Worm (Caenorhabditis elegans): ENCODE measurements around the gene nhr-182.
"Not testable (repeated sequence)": the region's sequence is repeated elsewhere in the genome, so short reads cannot be mapped to it uniquely, and the experiment has no call there.

Gene nhr-182

ce11 chrV:2255191-2255590 lies 4.5 kb downstream of the nhr-182 start, which contains the start of gene F41B5.1:
TSS of gene F41B5.1 (plus strand) at chrV:2255533.
- not testable (repeated sequence) for TF ChIP-seq klf-2 (GFP tag; conservative IDR thresholded peaks at IDR 0.05); ztf-23 (GFP tag; IDR thresholded peaks at IDR 0.05); flt-1 (GFP tag; IDR thresholded peaks at IDR 0.05)

ce11 chrV:2254553-2255124 lies 5.1 kb downstream of the nhr-182 start, which contains the start of gene str-253:
TSS of gene str-253 (minus strand) at chrV:2254603.
- no peak for TF ChIP-seq klf-2 (GFP tag; conservative IDR thresholded peaks at IDR 0.05)
- TF ChIP-seq ref-1 (GFP tag; conservative IDR thresholded peaks at IDR 0.05) = no peak
- TF ChIP-seq cog-1 (tag; optimal IDR thresholded peaks at IDR 0.05) = no peak
- TF ChIP-seq tab-1 (GFP tag; IDR thresholded peaks at IDR 0.05) = no peak
- no peak for TF ChIP-seq med-1 (GFP tag; optimal IDR thresholded peaks at IDR 0.05; ENCODE audit: insufficient read depth)
- TF ChIP-seq flt-1 (GFP tag; IDR thresholded peaks at IDR 0.05) = no peak
- no peak for TF ChIP-seq T22C8.4 (GFP tag; IDR thresholded peaks at IDR 0.05)
- no peak for TF ChIP-seq ztf-29 (GFP tag; IDR thresholded peaks at IDR 0.05)

- TF ChIP-seq med-1 (GFP tag; optimal IDR thresholded peaks at IDR 0.05; ENCODE audit: insufficient read depth) (no peak), ztf-23 (GFP tag; IDR thresholded peaks at IDR 0.05) (no peak), ref-1 (GFP tag; conservative IDR thresholded peaks at IDR 0.05) (no peak), flt-1 (GFP tag; IDR thresholded peaks at IDR 0.05) (no peak), ztf-29 (GFP tag; IDR thresholded peaks at IDR 0.05) (no peak), tab-1 (GFP tag; IDR thresholded peaks at IDR 0.05) (no peak), T22C8.4 (GFP tag; IDR thresholded peaks at IDR 0.05) (no peak), klf-2 (GFP tag; conservative IDR thresholded peaks at IDR 0.05) (no peak), cog-1 (tag; optimal IDR thresholded peaks at IDR 0.05) (no peak)
Observed at ce11 chrV:2251774-2252173, 8.0 kb downstream of the nhr-182 start.

ce11 chrV:2250126-2250590 lies 9.6 kb downstream of the nhr-182 start, which contains the start of gene cyp-33C7:
TSS of gene cyp-33C7 (plus strand) at chrV:2250540.
- no peak for TF ChIP-seq ztf-23 (GFP tag; IDR thresholded peaks at IDR 0.05)
- no peak for TF ChIP-seq tab-1 (GFP tag; IDR thresholded peaks at IDR 0.05)
- no peak for TF ChIP-seq med-1 (GFP tag; optimal IDR thresholded peaks at IDR 0.05; ENCODE audit: insufficient read depth)
- no peak for TF ChIP-seq flt-1 (GFP tag; IDR thresholded peaks at IDR 0.05)
- no peak for TF ChIP-seq ref-1 (GFP tag; conservative IDR thresholded peaks at IDR 0.05)
- no peak for TF ChIP-seq cog-1 (tag; optimal IDR thresholded peaks at IDR 0.05)
- no peak for TF ChIP-seq T22C8.4 (GFP tag; IDR thresholded peaks at IDR 0.05)
- TF ChIP-seq ztf-29 (GFP tag; IDR thresholded peaks at IDR 0.05) = no peak
- TF ChIP-seq klf-2 (GFP tag; conservative IDR thresholded peaks at IDR 0.05) = no peak

- TF ChIP-seq ref-1 (GFP tag; conservative IDR thresholded peaks at IDR 0.05) (no peak), flt-1 (GFP tag; IDR thresholded peaks at IDR 0.05) (no peak), cog-1 (tag; optimal IDR thresholded peaks at IDR 0.05) (no peak), klf-2 (GFP tag; conservative IDR thresholded peaks at IDR 0.05) (no peak), ztf-23 (GFP tag; IDR thresholded peaks at IDR 0.05) (no peak), ztf-29 (GFP tag; IDR thresholded peaks at IDR 0.05) (no peak), med-1 (GFP tag; optimal IDR thresholded peaks at IDR 0.05; ENCODE audit: insufficient read depth) (no peak), tab-1 (GFP tag; IDR thresholded peaks at IDR 0.05) (no peak), T22C8.4 (GFP tag; IDR thresholded peaks at IDR 0.05) (no peak)
Observed at ce11 chrV:2249310-2249709, 10.4 kb downstream of the nhr-182 start, which contains the start of gene cyp-33C6. TSS of gene cyp-33C6 (minus strand) at chrV:2249410.

- TF ChIP-seq cog-1 (tag; optimal IDR thresholded peaks at IDR 0.05) = no peak
- no peak for TF ChIP-seq flt-1 (GFP tag; IDR thresholded peaks at IDR 0.05)
- TF ChIP-seq tab-1 (GFP tag; IDR thresholded peaks at IDR 0.05) = no peak
- TF ChIP-seq klf-2 (GFP tag; conservative IDR thresholded peaks at IDR 0.05) = no peak
Observed at ce11 chrV:2244751-2245150, 15.0 kb downstream of the nhr-182 start, which contains the start of gene cyp-33C5. TSS of gene cyp-33C5 (plus strand) at chrV:2245004.

- TF ChIP-seq ref-1 (GFP tag; conservative IDR thresholded peaks at IDR 0.05) = no peak
- no peak for TF ChIP-seq flt-1 (GFP tag; IDR thresholded peaks at IDR 0.05)
- no peak for TF ChIP-seq cog-1 (tag; optimal IDR thresholded peaks at IDR 0.05)
- TF ChIP-seq ztf-29 (GFP tag; IDR thresholded peaks at IDR 0.05) = no peak
- no peak for TF ChIP-seq med-1 (GFP tag; optimal IDR thresholded peaks at IDR 0.05; ENCODE audit: insufficient read depth)
Observed at ce11 chrV:2242630-2243029, 17.1 kb downstream of the nhr-182 start, which contains the start of gene cyp-33C3. TSS of gene cyp-33C3 (plus strand) at chrV:2242778.

- no peak for TF ChIP-seq cog-1 (tag; optimal IDR thresholded peaks at IDR 0.05)
- no peak for TF ChIP-seq tab-1 (GFP tag; IDR thresholded peaks at IDR 0.05)
- no peak for TF ChIP-seq T22C8.4 (GFP tag; IDR thresholded peaks at IDR 0.05)
- no peak for TF ChIP-seq med-1 (GFP tag; optimal IDR thresholded peaks at IDR 0.05; ENCODE audit: insufficient read depth)
- no peak for TF ChIP-seq ztf-23 (GFP tag; IDR thresholded peaks at IDR 0.05)
- no peak for TF ChIP-seq ref-1 (GFP tag; conservative IDR thresholded peaks at IDR 0.05)
- no peak for TF ChIP-seq flt-1 (GFP tag; IDR thresholded peaks at IDR 0.05)
- no peak for TF ChIP-seq ztf-29 (GFP tag; IDR thresholded peaks at IDR 0.05)
- TF ChIP-seq klf-2 (GFP tag; conservative IDR thresholded peaks at IDR 0.05) = no peak
Observed at ce11 chrV:2238012-2238411, 21.7 kb downstream of the nhr-182 start.

- no peak for TF ChIP-seq ztf-29 (GFP tag; IDR thresholded peaks at IDR 0.05)
- no peak for TF ChIP-seq T22C8.4 (GFP tag; IDR thresholded peaks at IDR 0.05)
- no peak for TF ChIP-seq ref-1 (GFP tag; conservative IDR thresholded peaks at IDR 0.05)
- no peak for TF ChIP-seq tab-1 (GFP tag; IDR thresholded peaks at IDR 0.05)
- no peak for TF ChIP-seq flt-1 (GFP tag; IDR thresholded peaks at IDR 0.05)
- no peak for TF ChIP-seq ztf-23 (GFP tag; IDR thresholded peaks at IDR 0.05)
Observed at ce11 chrV:2235848-2236247, 23.9 kb downstream of the nhr-182 start, which contains the start of gene cyp-33C4. TSS of gene cyp-33C4 (plus strand) at chrV:2236140.

- TF ChIP-seq ztf-23 (GFP tag; IDR thresholded peaks at IDR 0.05) (no peak), T22C8.4 (GFP tag; IDR thresholded peaks at IDR 0.05) (no peak), tab-1 (GFP tag; IDR thresholded peaks at IDR 0.05) (no peak), klf-2 (GFP tag; conservative IDR thresholded peaks at IDR 0.05) (no peak), ztf-29 (GFP tag; IDR thresholded peaks at IDR 0.05) (no peak), ref-1 (GFP tag; conservative IDR thresholded peaks at IDR 0.05) (no peak), cog-1 (tag; optimal IDR thresholded peaks at IDR 0.05) (no peak), flt-1 (GFP tag; IDR thresholded peaks at IDR 0.05) (no peak), med-1 (GFP tag; optimal IDR thresholded peaks at IDR 0.05; ENCODE audit: insufficient read depth) (no peak)
Observed at ce11 chrV:2233177-2233576, 26.6 kb downstream of the nhr-182 start, which contains the start of gene nhr-96. TSS of gene nhr-96 (plus strand) at chrV:2233477.
